Worm (Caenorhabditis elegans) whole organism, dauer: ENCODE data around the gene K01A6.5.

Source experiments
- unc-62 ChIP-seq: sonication (generic microtip); optimal IDR thresholded peaks from 2 replicates; lab custom pipeline; 2017; ENCODE audit warnings: missing biosample characterization, missing genetic modification reagents, missing genetic modification characterization

K01A6.5 gene

ce11 chrIV:11723255-11723654, 19.3 kb upstream of the K01A6.5 start:
- TF ChIP-seq unc-62 = no peak

- TF ChIP-seq unc-62 = no peak
Measured at ce11 chrIV:11735025-11735424, 7.5 kb upstream of the K01A6.5 start, which contains the start of gene K01A6.6. Gene K01A6.6, plus strand, starts transcription at chrIV:11735325.

- TF ChIP-seq unc-62 = no peak
Measured at ce11 chrIV:11737269-11737668, 5.2 kb upstream of the K01A6.5 start, which contains the start of gene K01A6.8. Gene K01A6.8, minus strand, starts transcription at chrIV:11737369.

- no peak for TF ChIP-seq unc-62
Measured at ce11 chrIV:11738092-11738617, 4.4 kb upstream of the K01A6.5 start, which contains the start of gene K01A6.7. Gene K01A6.7, minus strand, starts transcription at chrIV:11738567.

ce11 chrIV:11740204-11740603, 2.3 kb upstream of the K01A6.5 start, which contains the start of gene K01A6.4:
Gene K01A6.4, minus strand, starts transcription at chrIV:11740304.
- TF ChIP-seq unc-62 = no peak

ce11 chrIV:11743813-11744212, 1.3 kb downstream of the K01A6.5 start:
- no peak for TF ChIP-seq unc-62

ce11 chrIV:11744287-11744686, 1.8 kb downstream of the K01A6.5 start:
- no peak for TF ChIP-seq unc-62

- no peak for TF ChIP-seq unc-62
Measured at ce11 chrIV:11745340-11745739, 2.8 kb downstream of the K01A6.5 start, which contains the start of gene gem-4. Gene gem-4, plus strand, starts transcription at chrIV:11745640.

- TF ChIP-seq unc-62 = no peak
Measured at ce11 chrIV:11748852-11749251, 6.3 kb downstream of the K01A6.5 start, which contains the start of gene T12A7.6. Gene T12A7.6, plus strand, starts transcription at chrIV:11749220.

- TF ChIP-seq unc-62 = no peak
Measured at ce11 chrIV:11754328-11754727, 11.8 kb downstream of the K01A6.5 start, which contains the start of gene scl-18. Gene scl-18, minus strand, starts transcription at chrIV:11754428.

- TF ChIP-seq unc-62 = no peak
Measured at ce11 chrIV:11755003-11755402, 12.5 kb downstream of the K01A6.5 start, which contains the start of gene T12A7.10. Gene T12A7.10, minus strand, starts transcription at chrIV:11755103.

ce11 chrIV:11755907-11756306, 13.4 kb downstream of the K01A6.5 start, which contains the start of gene T12A7.9:
Gene T12A7.9, minus strand, starts transcription at chrIV:11756007.
- TF ChIP-seq unc-62 = no peak

ce11 chrIV:11759852-11760251, 17.3 kb downstream of the K01A6.5 start:
- no peak for TF ChIP-seq unc-62

ce11 chrIV:11760700-11761459, 18.4 kb downstream of the K01A6.5 start, which contains the start of gene T12A7.2:
Gene T12A7.2, minus strand, starts transcription at chrIV:11761111.
- TF ChIP-seq unc-62 = no peak

ce11 chrIV:11765507-11765906, 23.0 kb downstream of the K01A6.5 start:
- TF ChIP-seq unc-62 = no peak

ce11 chrIV:11769769-11770168, 27.3 kb downstream of the K01A6.5 start:
- TF ChIP-seq unc-62 = no peak

- no peak for TF ChIP-seq unc-62
Measured at ce11 chrIV:11771064-11771463, 28.6 kb downstream of the K01A6.5 start.

- no peak for TF ChIP-seq unc-62
Measured at ce11 chrIV:11772119-11772518, 29.6 kb downstream of the K01A6.5 start.
